Worm (Caenorhabditis elegans): ENCODE results near the gene T26C5.2.

The T26C5.2 gene

DNA sequence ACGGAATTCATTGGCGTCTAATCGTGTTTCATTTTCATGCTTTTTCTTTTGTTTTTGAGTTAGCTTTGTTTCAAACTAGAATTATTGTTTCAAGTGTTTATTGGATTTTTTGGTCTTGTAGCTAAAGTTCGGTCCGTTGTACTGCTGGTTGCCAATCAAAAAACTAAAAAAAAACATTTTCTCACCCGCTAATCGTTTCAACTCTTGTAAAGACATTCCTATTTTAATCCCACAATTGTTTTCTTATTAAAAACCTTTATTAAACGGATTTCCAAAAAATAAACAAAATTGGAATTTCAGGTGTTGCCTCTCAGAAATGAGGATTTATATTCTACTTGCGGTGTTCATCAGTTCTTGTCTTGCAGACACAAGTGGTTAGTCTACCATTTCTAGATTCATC is at the start of gene T26C5.2:
TSS of gene T26C5.2 (plus strand) at position 301 of the 400 bp plus-strand sequence.
- no peak for TF ChIP-seq unc-62 (GFP tag; optimal IDR thresholded peaks at IDR 0.05)

ce11 chrII:9185915-9186314 is 47.1 kb upstream of the T26C5.2 start:
- no peak for TF ChIP-seq unc-62 (GFP tag; optimal IDR thresholded peaks at IDR 0.05)

ce11 chrII:9188380-9188779 is 44.6 kb upstream of the T26C5.2 start, which contains the start of gene sym-2:
sym-2 (minus strand) TSS chrII:9188480.
- no peak for TF ChIP-seq unc-62 (GFP tag; optimal IDR thresholded peaks at IDR 0.05)

ce11 chrII:9189648-9190047 is 43.4 kb upstream of the T26C5.2 start:
- no peak for TF ChIP-seq unc-62 (GFP tag; optimal IDR thresholded peaks at IDR 0.05)

DNA sequence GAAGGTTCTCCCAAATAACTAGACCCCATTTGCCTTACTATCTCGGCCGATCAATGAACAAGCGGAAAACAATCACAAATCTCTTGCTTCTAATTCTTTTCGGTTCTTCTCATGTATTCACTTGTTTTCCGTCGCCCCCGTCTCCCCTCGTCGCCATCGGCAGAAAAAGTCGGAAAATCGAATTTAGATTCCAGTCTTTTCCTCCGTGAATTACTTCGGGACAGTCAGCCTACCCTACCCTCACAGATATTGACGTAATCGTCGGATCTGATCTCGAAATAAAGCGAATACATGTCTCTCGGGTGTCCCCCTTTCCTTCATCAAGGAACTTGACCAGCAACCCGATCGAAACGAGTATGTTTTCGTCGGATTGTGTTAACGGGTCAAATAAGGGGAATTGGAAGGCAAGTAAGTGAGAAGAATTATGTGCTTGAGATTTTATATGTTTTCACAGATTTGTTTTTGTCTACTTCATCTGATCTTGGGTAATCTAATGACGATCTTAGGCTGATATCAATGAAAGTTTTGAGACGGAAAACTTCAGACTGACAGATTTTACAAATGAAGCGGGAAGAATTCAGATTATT is 42.4 kb upstream of the T26C5.2 start:
- TF ChIP-seq unc-62 (GFP tag; optimal IDR thresholded peaks at IDR 0.05) = no peak

DNA sequence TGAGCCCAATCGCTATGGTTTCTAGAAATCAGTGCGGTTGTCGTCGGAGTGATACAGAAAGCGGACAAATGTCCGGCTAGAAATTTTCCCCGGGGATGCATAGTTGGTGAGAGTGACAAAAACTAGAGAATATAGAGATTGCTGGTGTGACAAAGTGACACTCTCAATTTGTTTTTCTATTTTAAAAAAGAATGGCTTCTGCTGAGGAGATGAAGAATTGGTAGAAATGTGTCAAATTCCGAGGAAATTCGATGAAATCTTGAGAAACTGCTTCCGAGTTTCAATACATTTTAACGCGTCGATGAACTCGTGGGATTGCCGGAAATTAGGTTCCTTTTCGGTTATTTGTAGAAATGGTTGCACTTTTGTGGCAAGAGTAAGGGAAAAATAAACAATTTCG is 38.8 kb upstream of the T26C5.2 start, which contains the start of gene twk-4:
TSS of gene twk-4 (minus strand) at position 101 of the 400 bp plus-strand sequence.
- TF ChIP-seq unc-62 (GFP tag; optimal IDR thresholded peaks at IDR 0.05) = no peak

DNA sequence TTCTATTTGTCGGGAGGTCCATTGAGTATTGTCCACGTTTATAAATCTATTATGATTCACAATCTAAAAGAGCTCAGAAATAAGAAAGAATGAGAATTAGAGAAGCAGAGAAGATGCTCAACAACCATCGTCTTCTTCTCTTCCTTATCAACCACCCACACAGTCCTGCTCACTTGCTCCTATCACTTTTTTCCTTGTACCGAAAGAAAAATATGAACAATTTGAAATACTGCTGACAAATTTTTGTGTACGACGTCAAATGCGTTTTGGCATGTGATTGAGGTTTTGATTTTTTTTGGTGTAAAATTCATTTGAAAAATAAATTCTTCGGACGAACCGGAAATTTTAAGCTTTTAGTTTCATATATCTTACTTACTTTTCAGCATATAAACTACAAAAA is 36.7 kb upstream of the T26C5.2 start:
- TF ChIP-seq unc-62 (GFP tag; optimal IDR thresholded peaks at IDR 0.05) = no peak

DNA sequence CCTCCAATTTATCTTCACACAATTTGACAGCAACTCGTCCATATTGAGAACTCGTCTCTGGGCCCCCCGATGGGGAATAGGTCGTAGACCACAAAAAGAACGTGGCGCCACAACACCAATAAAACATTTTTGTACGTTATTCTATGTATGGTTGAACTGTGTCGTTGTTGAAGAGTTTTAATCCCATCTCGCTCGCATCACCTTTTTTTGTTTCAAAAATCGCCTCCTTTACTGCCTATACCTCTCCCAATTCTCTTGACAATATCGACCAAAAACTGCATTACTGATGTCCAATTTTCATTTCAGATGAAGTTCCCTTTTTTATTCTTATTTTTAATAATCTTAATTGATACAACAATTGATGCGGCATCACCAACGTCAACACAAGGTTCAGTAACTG is 35.8 kb upstream of the T26C5.2 start, which contains the start of gene let-23:
TSS of gene let-23 (plus strand) at position 301 of the 400 bp plus-strand sequence.
- TF ChIP-seq unc-62 (GFP tag; optimal IDR thresholded peaks at IDR 0.05) = no peak

ce11 chrII:9210076-9210475 is 22.9 kb upstream of the T26C5.2 start, which contains the start of gene ZK1067.4:
ZK1067.4 (plus strand) TSS chrII:9210376.
- no peak for TF ChIP-seq unc-62 (GFP tag; optimal IDR thresholded peaks at IDR 0.05)

DNA sequence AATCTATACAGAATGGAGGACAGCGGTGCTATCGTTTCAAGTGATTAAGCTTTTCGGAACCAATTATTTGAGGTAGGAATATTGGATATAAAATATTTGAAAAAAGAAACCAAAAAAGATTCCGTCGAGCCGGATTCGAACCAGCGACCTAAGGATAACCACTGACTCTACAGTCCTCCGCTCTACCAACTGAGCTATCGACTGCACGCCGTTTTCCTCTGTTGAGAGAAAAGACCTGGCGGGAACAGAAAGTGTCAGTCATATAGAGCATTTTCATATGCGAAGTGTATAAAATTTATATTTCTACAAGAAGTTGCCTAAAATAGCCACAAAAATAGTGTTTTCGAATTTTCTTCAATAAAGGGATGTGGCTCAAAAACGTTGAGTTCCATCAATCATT is 21.3 kb upstream of the T26C5.2 start:
- no peak for TF ChIP-seq unc-62 (GFP tag; optimal IDR thresholded peaks at IDR 0.05)

DNA sequence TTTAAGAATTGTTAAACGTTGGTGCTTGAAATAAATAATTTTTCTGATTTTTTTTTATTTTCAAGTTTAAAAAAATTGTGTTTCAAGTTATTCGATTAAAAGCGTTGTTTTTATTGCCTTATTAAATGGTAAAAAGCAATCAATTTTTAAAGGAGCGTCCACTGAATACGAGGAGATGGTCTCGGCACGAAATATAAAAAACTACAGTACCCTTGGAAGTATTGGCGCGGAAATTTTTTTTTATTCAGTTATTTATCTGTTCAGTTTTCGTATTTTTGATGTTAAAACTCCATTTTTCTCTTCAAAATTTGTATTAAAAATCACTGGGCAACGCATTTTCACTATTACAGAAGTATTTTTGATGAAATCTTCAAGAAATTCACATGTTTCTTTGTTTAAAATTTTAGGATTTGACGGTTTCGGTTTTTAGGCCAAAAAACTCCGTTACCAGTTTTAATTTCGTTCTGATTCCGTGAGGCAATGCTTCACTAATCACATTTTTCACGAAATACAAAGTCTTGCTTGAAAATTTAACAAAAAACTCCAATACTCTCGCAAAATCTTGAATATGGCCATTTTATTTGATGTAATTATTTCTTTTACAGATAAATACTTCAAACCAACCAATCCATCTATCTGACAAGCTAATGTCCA is 19.8 kb upstream of the T26C5.2 start, which contains the start of gene znfx-1:
TSS of gene znfx-1 (plus strand) at position 604 of the 654 bp plus-strand sequence.
- TF ChIP-seq unc-62 (GFP tag; optimal IDR thresholded peaks at IDR 0.05) = no peak

- no peak for TF ChIP-seq unc-62 (GFP tag; optimal IDR thresholded peaks at IDR 0.05)
These were observed 10.1 kb upstream of the T26C5.2 start, which contains the start of gene ZK1067.3 for ce11 chrII:9222969-9223368. ZK1067.3 (plus strand) TSS chrII:9223269.

DNA sequence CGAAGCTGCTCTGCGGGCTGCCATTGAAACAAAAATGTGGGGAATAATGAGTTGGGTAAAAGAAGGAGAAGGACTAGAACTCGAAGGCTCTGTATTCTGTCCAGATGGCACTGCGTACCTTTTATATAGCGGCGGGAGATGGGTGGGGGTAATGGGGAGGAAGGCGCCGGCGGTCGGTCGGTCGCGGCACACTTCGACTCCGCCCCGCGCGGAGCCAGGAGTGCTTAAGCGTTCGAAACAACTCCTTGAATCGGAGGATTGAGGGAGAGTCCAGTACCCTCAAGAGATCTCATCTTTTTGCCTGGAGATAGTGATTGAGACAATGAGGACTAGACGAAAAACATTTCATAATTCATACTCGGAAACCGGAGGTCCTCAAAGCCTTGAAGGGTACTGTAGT is 5.9 kb upstream of the T26C5.2 start, which contains the start of gene abu-14:
TSS of gene abu-14 (minus strand) at position 81 of the 400 bp plus-strand sequence.
- no peak for TF ChIP-seq unc-62 (GFP tag; optimal IDR thresholded peaks at IDR 0.05)

DNA sequence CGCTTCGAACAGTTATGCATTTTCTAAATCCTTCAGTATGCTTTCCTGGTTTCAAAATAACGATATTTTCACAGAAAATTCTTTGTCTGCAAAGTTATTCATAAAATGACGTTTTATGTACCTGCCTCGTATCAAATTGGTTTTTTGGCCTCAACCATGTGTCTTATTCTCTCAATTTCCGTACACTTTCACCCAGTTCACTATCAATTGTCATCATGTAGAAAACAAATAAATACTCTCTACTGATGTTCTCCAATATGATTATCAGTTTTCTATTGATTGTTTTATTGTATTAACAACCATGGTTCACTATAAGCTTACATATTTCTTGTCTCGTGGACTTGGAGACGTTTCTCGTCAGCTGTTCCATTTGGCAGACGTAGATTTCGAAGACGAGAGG is 1.8 kb upstream of the T26C5.2 start, which contains the start of gene gst-13:
TSS of gene gst-13 (plus strand) at position 218 of the 400 bp plus-strand sequence.
- TF ChIP-seq unc-62 (GFP tag; optimal IDR thresholded peaks at IDR 0.05) = no peak

ce11 chrII:9232493-9232892 is 530 bp upstream of the T26C5.2 start:
- TF ChIP-seq unc-62 (GFP tag; optimal IDR thresholded peaks at IDR 0.05) = no peak

DNA sequence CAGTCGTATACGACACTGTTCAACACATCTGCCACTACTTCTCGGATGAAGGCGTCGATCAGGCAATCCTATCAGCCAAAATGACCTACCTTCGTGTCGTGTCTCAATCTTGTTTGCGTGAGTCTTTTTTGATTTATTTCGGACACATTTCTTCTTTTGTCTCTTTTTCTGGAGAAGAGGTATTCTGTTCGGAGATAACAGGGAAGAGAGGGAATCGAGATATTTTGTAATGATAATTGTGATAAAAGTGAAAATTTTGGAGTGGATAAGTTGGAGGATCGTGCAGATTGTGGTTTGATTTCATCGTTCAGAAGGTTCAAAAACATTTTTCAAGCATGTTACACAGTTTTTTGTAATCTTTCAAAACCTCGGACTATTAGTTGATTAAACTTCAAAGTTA is 790 bp downstream of the T26C5.2 start:
- TF ChIP-seq unc-62 (GFP tag; optimal IDR thresholded peaks at IDR 0.05) = no peak

DNA sequence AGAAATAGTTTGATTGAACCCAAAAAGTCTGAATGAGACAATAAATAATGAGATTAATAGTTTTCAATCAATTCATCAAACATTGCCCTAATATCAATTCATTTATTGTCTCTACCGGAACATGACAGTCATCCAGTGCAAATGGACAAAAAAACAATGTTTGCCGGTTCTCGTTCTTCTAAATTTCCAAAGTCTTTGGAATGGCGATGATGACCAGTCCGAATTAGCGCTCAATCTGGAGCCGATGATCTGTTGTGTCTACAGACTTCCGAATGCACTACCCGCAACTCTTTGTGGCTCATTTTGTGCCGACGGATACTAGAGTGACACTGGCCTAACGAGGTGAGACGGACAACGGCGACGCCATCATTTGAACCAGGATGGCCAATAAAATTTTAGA is 3.3 kb downstream of the T26C5.2 start, which contains the start of gene T26C5.3:
TSS of gene T26C5.3 (plus strand) at position 301 of the 400 bp plus-strand sequence.
- TF ChIP-seq unc-62 (GFP tag; optimal IDR thresholded peaks at IDR 0.05) = no peak
